Worm (Caenorhabditis elegans): Measurements from ENCODE around the gene F46B6.12.

Gene F46B6.12

DNA sequence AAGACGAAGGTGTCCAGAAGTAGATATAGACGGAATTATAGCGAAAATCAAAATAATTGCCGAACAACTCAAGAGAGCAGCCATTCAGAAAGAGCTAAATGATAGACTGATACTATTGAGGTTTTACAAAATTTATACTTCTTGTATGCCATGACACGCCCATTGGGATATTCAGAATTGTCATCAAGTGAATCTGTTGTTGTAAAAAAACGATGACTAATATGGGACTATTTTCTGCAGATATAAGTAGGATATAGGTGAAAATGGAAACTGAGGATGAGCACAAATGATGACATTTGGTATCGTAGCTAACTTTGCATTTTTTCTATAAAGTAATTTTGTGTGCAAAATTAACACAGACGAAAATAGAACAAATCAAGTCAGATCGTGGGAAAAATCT lies 19.9 kb downstream of the F46B6.12 start, which contains the start of gene F58E6.8:
F58E6.8 (minus strand) TSS at position 101 of the 400 bp plus-strand sequence.
- TF ChIP-seq hlh-1 (tag; optimal IDR thresholded peaks at IDR 0.05) (no peak), lin-32 (GFP tag; optimal IDR thresholded peaks at IDR 0.05) (no peak), nhr-12 (tag; optimal IDR thresholded peaks at IDR 0.05) (no peak), blmp-1 (tag; optimal IDR thresholded peaks at IDR 0.05) (no peak), mab-5 (tag; optimal IDR thresholded peaks at IDR 0.05) (no peak), sptf-1 (tag; optimal IDR thresholded peaks at IDR 0.05) (no peak), mep-1 (tag; optimal IDR thresholded peaks at IDR 0.05) (no peak), nhr-28 (tag; optimal IDR thresholded peaks at IDR 0.05) (no peak), flh-1 (GFP tag; optimal IDR thresholded peaks at IDR 0.05) (no peak), ceh-83 (GFP tag; optimal IDR thresholded peaks at IDR 0.05) (no peak), M03D4.4 (tag; optimal IDR thresholded peaks at IDR 0.05) (no peak), lin-13 (tag; optimal IDR thresholded peaks at IDR 0.05) (no peak), ces-1 (GFP tag; optimal IDR thresholded peaks at IDR 0.05) (no peak), cnd-1 (tag; optimal IDR thresholded peaks at IDR 0.05) (no peak), unc-62 (GFP tag; optimal IDR thresholded peaks at IDR 0.05) (no peak), mls-2 (tag; optimal IDR thresholded peaks at IDR 0.05) (no peak), pha-4 (tag; optimal IDR thresholded peaks at IDR 0.05) (no peak), lsy-2 (tag; optimal IDR thresholded peaks at IDR 0.05) (no peak), nhr-2 (tag; optimal IDR thresholded peaks at IDR 0.05) (no peak), drap-1 (GFP tag; optimal IDR thresholded peaks at IDR 0.05) (no peak)

DNA sequence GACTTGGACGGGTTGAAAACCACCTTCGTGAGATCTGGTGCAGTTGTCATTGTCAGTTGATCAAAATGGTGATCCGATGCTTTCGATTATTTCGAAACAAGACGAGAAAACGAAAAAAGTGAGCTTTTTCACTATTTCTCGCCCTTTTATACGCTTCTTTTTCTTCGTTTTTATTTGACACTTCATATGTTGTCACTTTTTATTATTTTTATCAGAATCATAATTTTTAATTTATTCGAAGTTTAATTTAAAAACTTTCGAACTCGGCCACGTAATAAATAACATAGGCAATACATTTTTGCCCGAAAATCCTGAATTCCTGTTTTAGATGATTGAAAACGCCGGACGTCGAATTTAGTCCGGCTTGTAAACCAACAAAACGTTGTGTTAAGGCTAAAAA lies 21.2 kb downstream of the F46B6.12 start, which contains the start of gene F58E6.5:
F58E6.5 (minus strand) TSS at position 101 of the 400 bp plus-strand sequence.
- TF ChIP-seq ces-1 (GFP tag; optimal IDR thresholded peaks at IDR 0.05), result no peak
- TF ChIP-seq unc-62 (GFP tag; optimal IDR thresholded peaks at IDR 0.05), result no peak
- TF ChIP-seq sem-2 (GFP tag; optimal IDR thresholded peaks at IDR 0.05), result no peak
- TF ChIP-seq ceh-83 (GFP tag; optimal IDR thresholded peaks at IDR 0.05), result no peak
- TF ChIP-seq unc-120 (tag; optimal IDR thresholded peaks at IDR 0.05; ENCODE audit: poor library complexity, severe bottlenecking), result no peak
- no peak for TF ChIP-seq drap-1 (GFP tag; optimal IDR thresholded peaks at IDR 0.05)
- no peak for TF ChIP-seq ceh-43 (GFP tag; optimal IDR thresholded peaks at IDR 0.05)
- no peak for TF ChIP-seq hlh-1 (tag; optimal IDR thresholded peaks at IDR 0.05)
- no peak for TF ChIP-seq ceh-39 (tag; optimal IDR thresholded peaks at IDR 0.05)
- TF ChIP-seq mep-1 (tag; optimal IDR thresholded peaks at IDR 0.05), result no peak
- TF ChIP-seq ham-2 (GFP tag; optimal IDR thresholded peaks at IDR 0.05), result no peak
- TF ChIP-seq snpc-4 (tag; optimal IDR thresholded peaks at IDR 0.05), result no peak
- no peak for TF ChIP-seq cnd-1 (tag; optimal IDR thresholded peaks at IDR 0.05)
- no peak for TF ChIP-seq nhr-76 (tag; optimal IDR thresholded peaks at IDR 0.05)
- TF ChIP-seq zip-8 (tag; optimal IDR thresholded peaks at IDR 0.05), result no peak

DNA sequence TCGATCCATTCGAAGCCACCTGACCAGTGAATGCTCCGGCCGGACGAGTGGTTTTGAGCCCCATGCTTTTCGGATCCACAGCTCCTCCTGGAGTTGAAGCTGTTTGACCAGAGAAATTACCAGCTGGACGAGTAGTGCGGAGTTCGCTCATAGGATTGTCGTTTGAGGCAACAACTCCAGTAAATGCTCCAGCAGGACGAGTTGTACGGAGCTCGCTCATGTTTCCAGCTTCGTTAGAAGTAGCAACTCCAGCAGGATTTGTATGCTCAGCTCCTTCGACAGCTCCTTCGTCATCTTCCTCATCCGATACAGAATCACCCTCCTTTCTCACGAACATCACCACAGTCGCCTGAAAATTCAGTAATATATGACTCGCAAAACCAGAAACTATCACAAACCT lies 22.1 kb downstream of the F46B6.12 start:
- TF ChIP-seq unc-120 (tag; optimal IDR thresholded peaks at IDR 0.05; ENCODE audit: poor library complexity, severe bottlenecking) (no peak), ceh-83 (GFP tag; optimal IDR thresholded peaks at IDR 0.05) (no peak), ztf-11 (tag; optimal IDR thresholded peaks at IDR 0.05) (no peak), tbx-8 (GFP tag; optimal IDR thresholded peaks at IDR 0.05) (no peak), unc-39 (tag; optimal IDR thresholded peaks at IDR 0.05) (no peak), nhr-2 (tag; optimal IDR thresholded peaks at IDR 0.05) (no peak), mab-5 (tag; optimal IDR thresholded peaks at IDR 0.05) (no peak), sptf-1 (tag; optimal IDR thresholded peaks at IDR 0.05) (no peak), mep-1 (tag; optimal IDR thresholded peaks at IDR 0.05) (no peak)

DNA sequence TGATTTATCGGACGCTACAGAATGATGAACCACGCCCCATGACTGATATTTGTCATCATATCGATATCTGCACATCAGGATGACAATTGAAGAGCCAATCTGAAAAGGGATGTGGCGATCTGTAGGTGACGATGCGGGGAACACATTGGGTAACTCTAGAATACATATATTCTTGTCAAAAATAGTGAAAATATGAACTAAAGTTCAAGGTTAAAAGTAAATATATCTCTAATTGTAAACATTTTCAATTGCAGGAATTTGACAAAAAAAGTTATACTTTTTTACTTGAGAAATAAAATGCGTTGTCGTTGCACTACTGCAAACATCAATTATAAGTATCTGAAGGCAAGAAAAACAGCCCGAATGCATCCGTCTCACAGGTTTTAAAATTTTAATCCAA lies 22.7 kb downstream of the F46B6.12 start, which contains the start of gene F58E6.6:
F58E6.6 (minus strand) TSS at position 101 of the 400 bp plus-strand sequence.
- TF ChIP-seq nhr-12 (tag; optimal IDR thresholded peaks at IDR 0.05) (no peak), ztf-11 (tag; optimal IDR thresholded peaks at IDR 0.05) (no peak), elt-1 (tag; optimal IDR thresholded peaks at IDR 0.05; ENCODE audit: borderline replicate concordance, insufficient read depth) (no peak), nhr-28 (tag; optimal IDR thresholded peaks at IDR 0.05) (no peak), nhr-76 (tag; optimal IDR thresholded peaks at IDR 0.05) (no peak), ham-2 (GFP tag; optimal IDR thresholded peaks at IDR 0.05) (no peak), bed-3 (GFP tag; optimal IDR thresholded peaks at IDR 0.05) (no peak), blmp-1 (tag; optimal IDR thresholded peaks at IDR 0.05) (no peak), drap-1 (GFP tag; optimal IDR thresholded peaks at IDR 0.05) (no peak), pha-4 (tag; optimal IDR thresholded peaks at IDR 0.05) (no peak)
